Fruit fly (Drosophila melanogaster) whole organism: ENCODE data around the gene Prosalpha6.

Experiments
- CG8478 ChIP-seq: fragments of >200 bp; optimal IDR thresholded peaks from 2 replicates; lab custom pipeline; 2018; ENCODE audit warnings: inconsistent platforms
- pan ChIP-seq: fragments of >200 bp; optimal IDR thresholded peaks from 2 replicates; lab custom pipeline; 2017
- psq ChIP-seq: fragments of >200 bp; optimal IDR thresholded peaks from 2 replicates; lab custom pipeline; 2017
- usp ChIP-seq: fragments of >200 bp; optimal IDR thresholded peaks from 2 replicates; lab custom pipeline; 2017; ENCODE audit warnings: missing biosample characterization, missing genetic modification characterization, mixed read lengths

dm6 chr2L:10232827-10233226, 11.7 kb downstream of the Prosalpha6 start:
- TF ChIP-seq psq (lab: Kevin White, UChicago) (no peak), CG8478 (lab: Kevin White, UChicago) (no peak), usp (GFP tag; lab: Kevin White, UChicago) (no peak), pan (lab: Kevin White, UChicago) (no peak)
